Fruit fly (Drosophila melanogaster) whole organism, prepupa: ENCODE measurements around the gene ldbr.

ENCODE experiments used
- Blimp-1 ChIP-seq: fragments of 200-800 bp; sonication (Bioruptor generic); optimal IDR thresholded peaks from 3 replicates; lab custom pipeline; 2017; ENCODE audit warnings: missing biosample characterization, missing genetic modification characterization, mild to moderate bottlenecking, moderate library complexity, missing genetic modification reagents
- CG10631 ChIP-seq: fragments of 200-800 bp; sonication (Bioruptor generic); optimal IDR thresholded peaks from 2 replicates; lab custom pipeline; 2016; ENCODE audit warnings: missing biosample characterization, missing genetic modification characterization
- CG10669 ChIP-seq: fragments of 200-800 bp; sonication (Bioruptor generic); optimal IDR thresholded peaks from 3 replicates; lab custom pipeline; 2018; ENCODE audit warnings: missing biosample characterization, mild to moderate bottlenecking, missing genetic modification characterization, moderate library complexity
- CG11294 ChIP-seq: fragments of 200-800 bp; sonication (Bioruptor generic); IDR thresholded peaks from 2 replicates; pipeline ENCODE4 v1.3.6; 2022; ENCODE audit warnings: missing biosample characterization, missing genetic modification characterization
- CG11762 ChIP-seq: fragments of 200-800 bp; sonication (Bioruptor generic); optimal IDR thresholded peaks from 3 replicates; lab custom pipeline; 2016; ENCODE audit warnings: missing biosample characterization, missing genetic modification characterization; ENCODE audit not compliant: insufficient read depth
- CG11902 ChIP-seq: fragments of 200-800 bp; sonication (Bioruptor generic); optimal IDR thresholded peaks from 3 replicates; lab custom pipeline; 2016; ENCODE audit warnings: missing biosample characterization, missing genetic modification characterization
- CG15336 ChIP-seq: fragments of 200-800 bp; sonication (Bioruptor generic); IDR thresholded peaks from 2 replicates; pipeline ENCODE4 v1.3.6; 2022; ENCODE audit warnings: missing biosample characterization, missing genetic modification characterization
- CG1621 ChIP-seq: fragments of 200-800 bp; sonication (Bioruptor generic); optimal IDR thresholded peaks from 3 replicates; lab custom pipeline; 2018; ENCODE audit warnings: missing biosample characterization, mild to moderate bottlenecking, missing genetic modification characterization
- CG3032 ChIP-seq: fragments of 200-800 bp; optimal IDR thresholded peaks from 2 replicates; lab custom pipeline; 2019; ENCODE audit warnings: missing biosample characterization, mild to moderate bottlenecking, missing genetic modification characterization, moderate library complexity
- CG34406 ChIP-seq: fragments of 200-800 bp; sonication (Bioruptor generic); optimal IDR thresholded peaks from 3 replicates; lab custom pipeline; 2016; ENCODE audit warnings: missing biosample characterization, missing genetic modification characterization
- CG3919 ChIP-seq: fragments of 200-800 bp; sonication (Bioruptor generic); optimal IDR thresholded peaks from 3 replicates; lab custom pipeline; 2016; ENCODE audit warnings: missing biosample characterization, missing genetic modification characterization
- CG6163 ChIP-seq: fragments of 200-800 bp; sonication (Bioruptor generic); IDR thresholded peaks from 3 replicates; pipeline ENCODE4 v1.3.6; 2022; ENCODE audit warnings: missing biosample characterization, missing genetic modification characterization
- CG6276 ChIP-seq: fragments of 200-800 bp; sonication (Bioruptor generic); optimal IDR thresholded peaks from 2 replicates; lab custom pipeline; 2017; ENCODE audit warnings: missing biosample characterization, mild to moderate bottlenecking, missing genetic modification characterization
- CG6792 ChIP-seq: fragments of 200-800 bp; sonication (Bioruptor generic); optimal IDR thresholded peaks from 3 replicates; lab custom pipeline; 2016; ENCODE audit warnings: missing biosample characterization, missing genetic modification characterization
- CG7368 ChIP-seq: fragments of 200-800 bp; sonication (Bioruptor generic); optimal IDR thresholded peaks from 3 replicates; lab custom pipeline; 2016; ENCODE audit warnings: missing biosample characterization, missing genetic modification characterization
- CG8119 ChIP-seq: fragments of 200-800 bp; sonication (Bioruptor generic); IDR thresholded peaks from 3 replicates; pipeline ENCODE4 v1.3.6; 2022; ENCODE audit warnings: missing biosample characterization, missing genetic modification characterization
- CG8319 ChIP-seq: fragments of 200-800 bp; sonication (Bioruptor generic); optimal IDR thresholded peaks from 3 replicates; lab custom pipeline; 2016; ENCODE audit warnings: missing biosample characterization, missing genetic modification characterization
- CG8632 ChIP-seq: fragments of 200-800 bp; sonication (Bioruptor generic); optimal IDR thresholded peaks from 3 replicates; lab custom pipeline; 2016; ENCODE audit warnings: missing biosample characterization, missing genetic modification characterization
- Eip78C ChIP-seq: fragments of 200-800 bp; sonication (Bioruptor generic); peaks from one replicate; lab custom pipeline; 2016; ENCODE audit warnings: missing biosample characterization, missing genetic modification characterization
- Ets21C ChIP-seq: fragments of 200-800 bp; sonication (Bioruptor generic); optimal IDR thresholded peaks from 3 replicates; lab custom pipeline; 2016; ENCODE audit warnings: missing biosample characterization, missing genetic modification characterization
- Ets96B ChIP-seq: fragments of 200-800 bp; optimal IDR thresholded peaks from 2 replicates; lab custom pipeline; 2019; ENCODE audit warnings: missing biosample characterization, mild to moderate bottlenecking, missing genetic modification characterization, moderate library complexity
- Gug ChIP-seq: fragments of 200-800 bp; sonication (Bioruptor generic); IDR thresholded peaks from 2 replicates; pipeline ENCODE4 v1.3.6; 2022; ENCODE audit warnings: missing biosample characterization, missing genetic modification characterization
- Hr38 ChIP-seq: sonication (Bioruptor generic); optimal IDR thresholded peaks from 2 replicates; lab custom pipeline; 2016; ENCODE audit warnings: missing biosample characterization, missing genetic modification characterization
- Hr4 ChIP-seq: fragments of 200-800 bp; sonication (Bioruptor generic); optimal IDR thresholded peaks from 3 replicates; lab custom pipeline; 2016; ENCODE audit warnings: missing biosample characterization, missing genetic modification characterization
- Lpt ChIP-seq: fragments of 200-800 bp; sonication (Bioruptor generic); optimal IDR thresholded peaks from 3 replicates; lab custom pipeline; 2016; ENCODE audit warnings: missing biosample characterization, missing genetic modification characterization
- Met ChIP-seq: fragments of 200-800 bp; sonication (Bioruptor generic); optimal IDR thresholded peaks from 3 replicates; lab custom pipeline; 2016; ENCODE audit warnings: missing biosample characterization, missing genetic modification characterization
- OdsH ChIP-seq: fragments of 200-800 bp; sonication (Bioruptor generic); optimal IDR thresholded peaks from 3 replicates; lab custom pipeline; 2016; ENCODE audit warnings: missing biosample characterization, missing genetic modification characterization
- Smox ChIP-seq: fragments of 200-800 bp; sonication (Bioruptor generic); optimal IDR thresholded peaks from 3 replicates; lab custom pipeline; 2016; ENCODE audit warnings: missing biosample characterization, missing genetic modification characterization
- Sox102F ChIP-seq: fragments of 200-800 bp; sonication (Bioruptor generic); optimal IDR thresholded peaks from 2 replicates; lab custom pipeline; 2016; ENCODE audit warnings: missing biosample characterization, mild to moderate bottlenecking, missing genetic modification characterization
- Sox14 ChIP-seq: fragments of 200-800 bp; sonication (Bioruptor generic); optimal IDR thresholded peaks from 3 replicates; lab custom pipeline; 2016; ENCODE audit warnings: missing biosample characterization, missing genetic modification characterization
- Sox15 ChIP-seq: fragments of 200-800 bp; sonication (Bioruptor generic); optimal IDR thresholded peaks from 3 replicates; lab custom pipeline; 2016; ENCODE audit warnings: missing biosample characterization, missing genetic modification characterization
- achi ChIP-seq: fragments of 200-800 bp; sonication (Bioruptor generic); optimal IDR thresholded peaks from 3 replicates; lab custom pipeline; 2016; ENCODE audit warnings: missing biosample characterization, missing genetic modification characterization
- cyc ChIP-seq: fragments of 200-800 bp; sonication (Bioruptor generic); optimal IDR thresholded peaks from 3 replicates; lab custom pipeline; 2016; ENCODE audit warnings: missing biosample characterization, missing genetic modification characterization
- dac ChIP-seq: fragments of 200-800 bp; sonication (Bioruptor generic); optimal IDR thresholded peaks from 2 replicates; lab custom pipeline; 2017; ENCODE audit warnings: missing biosample characterization, mild to moderate bottlenecking, missing genetic modification characterization
- dsx ChIP-seq: fragments of 200-800 bp; optimal IDR thresholded peaks from 3 replicates; lab custom pipeline; 2019; ENCODE audit warnings: missing biosample characterization, mild to moderate bottlenecking, missing genetic modification characterization, moderate library complexity; ENCODE audit not compliant: poor library complexity, severe bottlenecking
- eg ChIP-seq: fragments of 200-800 bp; sonication (Bioruptor generic); IDR thresholded peaks from 3 replicates; pipeline ENCODE4 v1.3.6; 2022; ENCODE audit warnings: missing biosample characterization, missing genetic modification characterization
- esn ChIP-seq: fragments of 200-800 bp; sonication (Bioruptor generic); optimal IDR thresholded peaks from 2 replicates; lab custom pipeline; 2016; ENCODE audit warnings: missing biosample characterization, mild to moderate bottlenecking, missing genetic modification characterization, moderate library complexity
- fd59A ChIP-seq: fragments of 200-800 bp; sonication (Bioruptor generic); optimal IDR thresholded peaks from 2 replicates; lab custom pipeline; 2017; ENCODE audit warnings: missing biosample characterization, mild to moderate bottlenecking, missing genetic modification characterization, missing genetic modification reagents
- fd85E ChIP-seq: fragments of 200-800 bp; sonication (Bioruptor generic); optimal IDR thresholded peaks from 3 replicates; lab custom pipeline; 2016; ENCODE audit warnings: missing biosample characterization, missing genetic modification characterization
- fkh ChIP-seq: fragments of 200-800 bp; sonication (Bioruptor generic); optimal IDR thresholded peaks from 3 replicates; lab custom pipeline; 2017; ENCODE audit warnings: missing biosample characterization, mild to moderate bottlenecking, missing genetic modification characterization, moderate library complexity
- lz ChIP-seq: fragments of 200-800 bp; sonication (Bioruptor generic); optimal IDR thresholded peaks from 3 replicates; lab custom pipeline; 2016; ENCODE audit warnings: missing biosample characterization, missing genetic modification characterization
- net ChIP-seq: fragments of 200-800 bp; sonication (Bioruptor generic); optimal IDR thresholded peaks from 3 replicates; lab custom pipeline; 2016; ENCODE audit warnings: missing biosample characterization, missing genetic modification characterization
- spab ChIP-seq: fragments of 200-800 bp; sonication (Bioruptor generic); optimal IDR thresholded peaks from 2 replicates; lab custom pipeline; 2017; ENCODE audit warnings: missing biosample characterization, mild to moderate bottlenecking, missing genetic modification characterization, missing genetic modification reagents
- ss ChIP-seq, 2 experiments: fragments of 200-800 bp; sonication (Bioruptor generic); optimal IDR thresholded peaks; 2 replicates in 1 of 2; 3 replicates in 1 of 2; lab custom pipeline; 2017 to 2018; ENCODE audit warnings: mild to moderate bottlenecking in 2 of 2, missing biosample characterization in 2 of 2, missing genetic modification characterization in 2 of 2, moderate library complexity in 1 of 2
- vri ChIP-seq: fragments of 200-800 bp; sonication (Bioruptor generic); optimal IDR thresholded peaks from 3 replicates; lab custom pipeline; 2016; ENCODE audit warnings: missing biosample characterization, mild to moderate bottlenecking, missing genetic modification characterization

The ldbr gene

DNA sequence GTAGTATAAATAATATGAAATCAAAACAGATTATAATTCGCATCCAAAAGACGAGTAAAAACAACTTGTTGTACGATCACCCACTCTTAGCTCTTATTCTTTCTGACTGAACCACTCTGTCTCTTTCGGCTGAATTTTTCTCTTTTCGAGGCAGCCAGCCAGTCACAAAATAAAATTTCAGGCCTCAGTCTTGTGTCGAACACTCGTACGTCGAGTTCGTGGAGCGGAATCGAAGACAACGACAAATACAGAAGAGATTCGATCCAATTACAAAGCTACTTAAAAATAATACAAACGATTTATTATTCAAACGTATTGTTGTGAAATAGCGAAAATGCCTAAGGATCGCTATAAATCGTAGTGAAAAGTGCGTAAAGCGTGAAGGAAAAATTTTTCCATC lies 44.4 kb upstream of the ldbr start (continued):
- TF ChIP-seq achi (GFP tag; lab: Kevin White, UChicago) (no peak), vri (GFP tag; lab: Kevin White, UChicago) (peak; percentile 57), Hr38 (GFP tag; lab: Kevin White, UChicago) (no peak), Met (GFP tag; lab: Kevin White, UChicago) (no peak), Lpt (GFP tag; lab: Kevin White, UChicago) (no peak), Smox (GFP tag; lab: Kevin White, UChicago) (no peak), Sox14 (GFP tag; lab: Kevin White, UChicago) (peak; percentile 15), CG7368 (no peak), CG11294 (GFP tag; lab: Robert Waterston, UW) (no peak), fd59A (no peak), CG11762 (GFP tag; lab: Kevin White, UChicago) (no peak), esn (GFP tag; lab: Kevin White, UChicago) (peak; percentile 17), CG34406 (no peak), CG8632 (GFP tag; lab: Kevin White, UChicago) (no peak), dac (GFP tag; lab: Kevin White, UChicago) (no peak), Sox102F (GFP tag; lab: Kevin White, UChicago) (peak; percentile 32), CG15336 (peak; percentile 67; the same call in 1 of the 2 replicates), CG3032 (tag; lab: Kevin White, UChicago) (no peak), eg (GFP tag; lab: Robert Waterston, UW) (peak; percentile 41; the same call in 1 of the 3 replicates), CG6163 (no peak), lz (GFP tag; lab: Kevin White, UChicago) (no peak), spab (GFP tag; lab: Kevin White, UChicago) (no peak), net (GFP tag; lab: Kevin White, UChicago) (no peak), cyc (GFP tag; lab: Kevin White, UChicago) (no peak), CG6276 (GFP tag; lab: Kevin White, UChicago) (peak; percentile 9), Ets96B (tag; lab: Kevin White, UChicago) (peak; percentile 9), ss (GFP tag; optimal IDR thresholded peaks at IDR 0.05; lab: Kevin White, UChicago) (peak; percentile 16 to 17), Sox15 (GFP tag; lab: Kevin White, UChicago) (no peak), Gug (GFP tag; lab: Robert Waterston, UW) (no peak), Ets21C (GFP tag; lab: Kevin White, UChicago) (no peak), CG8319 (no peak), CG10669 (GFP tag; lab: Kevin White, UChicago) (no peak), fkh (GFP tag; lab: Kevin White, UChicago) (no peak), CG6792 (GFP tag; lab: Kevin White, UChicago) (no peak), fd85E (no peak), CG1621 (no peak)

DNA sequence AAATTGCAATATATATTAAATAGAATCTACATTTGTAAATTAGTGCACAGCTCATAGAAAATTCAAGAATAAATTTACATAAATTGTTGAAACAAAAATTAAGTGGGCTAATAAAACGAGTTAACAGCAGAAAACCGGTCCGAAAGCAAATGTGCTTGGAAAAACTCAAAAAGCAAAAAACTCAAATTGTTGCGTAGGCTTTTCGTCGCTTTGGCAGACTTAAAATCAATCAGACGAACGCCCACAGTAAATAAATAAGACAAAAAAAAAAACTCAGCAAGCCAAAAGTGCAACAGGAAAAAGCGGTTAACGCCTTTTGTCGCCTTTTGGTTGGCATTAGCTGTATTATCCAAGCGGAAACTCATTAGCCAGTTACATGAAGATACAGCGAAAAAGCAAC lies 43.7 kb upstream of the ldbr start:
- no peak for TF ChIP-seq CG11902 (GFP tag; lab: Kevin White, UChicago)
- no peak for TF ChIP-seq CG6163
- no peak for TF ChIP-seq Gug (GFP tag; lab: Robert Waterston, UW)
- no peak for TF ChIP-seq Ets96B (tag; lab: Kevin White, UChicago)
- TF ChIP-seq Lpt (GFP tag; lab: Kevin White, UChicago) = no peak
- no peak for TF ChIP-seq CG1621
- TF ChIP-seq Blimp-1 (GFP tag; lab: Kevin White, UChicago) = no peak
- no peak for TF ChIP-seq CG10631 (GFP tag; lab: Kevin White, UChicago)
- TF ChIP-seq OdsH = no peak
- TF ChIP-seq Eip78C = no peak
- TF ChIP-seq esn (GFP tag; lab: Kevin White, UChicago) = no peak
- TF ChIP-seq Hr4 = no peak
- TF ChIP-seq dsx (GFP tag; lab: Kevin White, UChicago) = no peak
- no peak for TF ChIP-seq CG3919 (GFP tag; lab: Kevin White, UChicago)
- TF ChIP-seq CG8119 (GFP tag; lab: Robert Waterston, UW) = no peak
- TF ChIP-seq CG6792 (GFP tag; lab: Kevin White, UChicago) = no peak
- TF ChIP-seq Sox102F (GFP tag; lab: Kevin White, UChicago) = no peak
- TF ChIP-seq CG7368 = no peak
